Worm (Caenorhabditis elegans) whole organism, L4 larva: Measurements from ENCODE around the gene T23E7.2.
A peak's percentile ranks its signal among the peaks of the same experiment; 100 is the strongest.

ENCODE experiments used
- T20F7.1 ChIP-seq: fragments of 200-800 bp; sonication (Bioruptor generic); optimal IDR thresholded peaks from 2 replicates; lab custom pipeline; 2018; ENCODE audit warnings: mild to moderate bottlenecking, missing genetic modification characterization, missing compliant biosample characterization
- Y75B8A.6 ChIP-seq: fragments of 200-800 bp; sonication (Bioruptor generic); IDR thresholded peaks from 2 replicates; pipeline ENCODE4 v1.3.6; 2022; ENCODE audit warnings: missing genetic modification reagents, missing genetic modification characterization, missing compliant biosample characterization
- aha-1 ChIP-seq: fragments of 150-350 bp; peaks from one replicate; lab custom pipeline; 2014; ENCODE audit warnings: missing biosample characterization, missing genetic modification characterization
- arid-1 ChIP-seq: fragments of 200-800 bp; sonication (Bioruptor generic); conservative IDR thresholded peaks from 2 replicates; pipeline ENCODE4 v1.3.6; 2022; ENCODE audit warnings: missing genetic modification reagents, missing genetic modification characterization, missing compliant biosample characterization
- ceh-62 ChIP-seq: sonication (generic microtip); optimal IDR thresholded peaks from 2 replicates; lab custom pipeline; 2017; ENCODE audit warnings: missing biosample characterization, missing genetic modification characterization
- ceh-82 ChIP-seq: sonication (generic microtip); optimal IDR thresholded peaks from 2 replicates; lab custom pipeline; 2017; ENCODE audit warnings: missing biosample characterization, missing genetic modification characterization
- ces-1 ChIP-seq: fragments of 150-350 bp; sonication (generic microtip); optimal IDR thresholded peaks from 4 replicates; lab custom pipeline; 2014; ENCODE audit warnings: missing biosample characterization, missing genetic modification reagents, missing genetic modification characterization
- ctbp-1 ChIP-seq: fragments of 200-800 bp; sonication (Bioruptor generic); IDR thresholded peaks from 2 replicates; pipeline ENCODE4 v1.3.6; 2022; ENCODE audit warnings: missing genetic modification reagents, missing genetic modification characterization, missing compliant biosample characterization
- daf-16 ChIP-seq, 3 experiments: sonication (generic microtip); optimal IDR thresholded peaks; 2 replicates each; lab custom pipeline; 2016 to 2017; ENCODE audit warnings: missing genetic modification characterization in 3 of 3, missing genetic modification reagents in 3 of 3, mild to moderate bottlenecking in 2 of 3, missing compliant biosample characterization in 2 of 3, missing biosample characterization in 1 of 3, moderate library complexity in 1 of 3
- dmd-6 ChIP-seq: fragments of 200-800 bp; sonication (Bioruptor generic); IDR thresholded peaks from 2 replicates; pipeline ENCODE4 v1.3.6; 2022; ENCODE audit warnings: missing genetic modification reagents, missing genetic modification characterization, missing compliant biosample characterization
- dmd-9 ChIP-seq: fragments of 200-800 bp; sonication (Bioruptor generic); IDR thresholded peaks from 2 replicates; pipeline ENCODE4 v1.3.6; 2022; ENCODE audit warnings: missing genetic modification reagents, missing genetic modification characterization, missing compliant biosample characterization
- dve-1 ChIP-seq: sonication (generic microtip); optimal IDR thresholded peaks from 2 replicates; lab custom pipeline; 2017; ENCODE audit warnings: antibody characterized with exemption, mild to moderate bottlenecking, missing genetic modification characterization, missing compliant biosample characterization; ENCODE audit not compliant: insufficient read depth
- egl-43 ChIP-seq: fragments of 200-800 bp; sonication (Bioruptor generic); IDR thresholded peaks from 2 replicates; pipeline ENCODE4 v1.3.6; 2022; ENCODE audit warnings: missing genetic modification reagents, missing genetic modification characterization, missing compliant biosample characterization
- gei-8 ChIP-seq: fragments of 200-800 bp; sonication (Bioruptor generic); optimal IDR thresholded peaks from 2 replicates; lab custom pipeline; 2018; ENCODE audit warnings: mild to moderate bottlenecking, missing genetic modification characterization, missing compliant biosample characterization
- hlh-11 ChIP-seq: fragments of 200-800 bp; sonication (Bioruptor generic); optimal IDR thresholded peaks from 2 replicates; lab custom pipeline; 2018; ENCODE audit warnings: mild to moderate bottlenecking, missing genetic modification characterization, missing compliant biosample characterization
- hlh-30 ChIP-seq: sonication (generic microtip); optimal IDR thresholded peaks from 2 replicates; lab custom pipeline; 2017; ENCODE audit warnings: antibody characterized with exemption, mild to moderate bottlenecking, missing genetic modification characterization, missing compliant biosample characterization; ENCODE audit not compliant: insufficient read depth
- jun-1 ChIP-seq: fragments of 150-350 bp; optimal IDR thresholded peaks from 2 replicates; lab custom pipeline; 2014; ENCODE audit warnings: missing biosample characterization, missing genetic modification reagents, missing genetic modification characterization
- lin-29 ChIP-seq: fragments of 200-800 bp; sonication (Bioruptor generic); IDR thresholded peaks from 2 replicates; pipeline ENCODE4 v1.3.6; 2022; ENCODE audit warnings: missing genetic modification reagents, missing genetic modification characterization, missing compliant biosample characterization
- lin-38 ChIP-seq: fragments of 200-800 bp; sonication (Bioruptor generic); IDR thresholded peaks from 2 replicates; pipeline ENCODE4 v1.3.6; 2022; ENCODE audit warnings: missing genetic modification reagents, missing genetic modification characterization, missing compliant biosample characterization
- madf-5 ChIP-seq, 2 experiments: fragments of 200-800 bp; sonication (Bioruptor generic); IDR thresholded peaks; 2 replicates each; pipeline ENCODE4 v1.3.6; 2022; ENCODE audit warnings: missing compliant biosample characterization in 2 of 2, missing genetic modification characterization in 2 of 2
- mdl-1 ChIP-seq, 2 experiments: fragments of 150-350 bp in 1 of 2; sonication (generic microtip) in 1 of 2; optimal IDR thresholded peaks; 2 replicates each; lab custom pipeline; 2014 to 2017; ENCODE audit warnings: missing biosample characterization in 2 of 2, missing genetic modification characterization in 2 of 2
- mep-1 ChIP-seq: fragments of 150-350 bp; sonication (generic microtip); optimal IDR thresholded peaks from 3 replicates; lab custom pipeline; 2014; ENCODE audit warnings: missing biosample characterization, missing genetic modification characterization
- mes-2 ChIP-seq: sonication (generic microtip); optimal IDR thresholded peaks from 2 replicates; lab custom pipeline; 2016; ENCODE audit warnings: missing genotype, mild to moderate bottlenecking, missing genetic modification characterization, missing compliant biosample characterization; ENCODE audit not compliant: poor library complexity, severe bottlenecking
- nhr-11 ChIP-seq: fragments of 150-350 bp; optimal IDR thresholded peaks from 2 replicates; lab custom pipeline; 2014; ENCODE audit warnings: missing biosample characterization, missing genetic modification characterization
- nhr-111 ChIP-seq: fragments of 200-800 bp; sonication (Bioruptor generic); optimal IDR thresholded peaks from 2 replicates; lab custom pipeline; 2018; ENCODE audit warnings: mild to moderate bottlenecking, missing genetic modification characterization, missing compliant biosample characterization
- nhr-28 ChIP-seq: fragments of 150-350 bp; optimal IDR thresholded peaks from 2 replicates; lab custom pipeline; 2014; ENCODE audit warnings: missing biosample characterization, missing genetic modification characterization
- nhr-77 ChIP-seq: fragments of 150-350 bp; optimal IDR thresholded peaks from 2 replicates; lab custom pipeline; 2014; ENCODE audit warnings: missing biosample characterization, missing genetic modification characterization
- pqm-1 ChIP-seq: sonication (generic microtip); optimal IDR thresholded peaks from 2 replicates; lab custom pipeline; 2017; ENCODE audit warnings: missing biosample characterization, missing genetic modification characterization
- skn-1 ChIP-seq: fragments of 150-350 bp; optimal IDR thresholded peaks from 2 replicates; lab custom pipeline; 2014; ENCODE audit warnings: missing biosample characterization, missing genetic modification characterization
- tra-1 ChIP-seq: fragments of 200-800 bp; sonication (Bioruptor generic); IDR thresholded peaks from 2 replicates; pipeline ENCODE4 v1.3.6; 2022; ENCODE audit warnings: missing genetic modification reagents, missing genetic modification characterization, missing compliant biosample characterization
- zfp-3 ChIP-seq: fragments of 200-800 bp; sonication (Bioruptor generic); conservative IDR thresholded peaks from 2 replicates; pipeline ENCODE4 v1.3.6; 2022; ENCODE audit warnings: missing genetic modification reagents, missing genetic modification characterization, missing compliant biosample characterization

The T23E7.2 gene

DNA sequence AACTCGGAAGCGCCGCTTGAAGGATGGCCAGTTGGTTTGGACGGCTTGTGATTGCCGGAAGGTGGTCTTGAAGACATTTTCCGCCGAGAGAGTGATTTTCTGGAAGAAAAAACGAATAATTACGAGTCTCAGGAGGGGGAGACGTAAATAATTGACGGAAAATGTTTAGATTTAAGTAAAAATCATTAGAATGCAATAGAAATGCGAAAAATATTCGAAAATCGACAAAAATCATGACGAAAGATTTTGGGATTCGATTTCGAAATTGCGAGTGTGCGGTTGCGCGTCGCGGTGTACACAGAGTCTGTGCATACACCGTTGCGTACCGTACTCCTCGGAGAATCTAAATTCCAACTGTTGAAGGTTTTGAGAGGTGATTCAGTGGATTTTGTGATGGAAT, 40.8 kb downstream of the T23E7.2 start, which contains the start of gene H11L12.1 (continued):
- TF ChIP-seq aha-1 (no peak), lin-29 (GFP tag; lab: Robert Waterston, UW) (no peak)
- TF ChIP-seq, all 104 proteins: peak for 0

DNA sequence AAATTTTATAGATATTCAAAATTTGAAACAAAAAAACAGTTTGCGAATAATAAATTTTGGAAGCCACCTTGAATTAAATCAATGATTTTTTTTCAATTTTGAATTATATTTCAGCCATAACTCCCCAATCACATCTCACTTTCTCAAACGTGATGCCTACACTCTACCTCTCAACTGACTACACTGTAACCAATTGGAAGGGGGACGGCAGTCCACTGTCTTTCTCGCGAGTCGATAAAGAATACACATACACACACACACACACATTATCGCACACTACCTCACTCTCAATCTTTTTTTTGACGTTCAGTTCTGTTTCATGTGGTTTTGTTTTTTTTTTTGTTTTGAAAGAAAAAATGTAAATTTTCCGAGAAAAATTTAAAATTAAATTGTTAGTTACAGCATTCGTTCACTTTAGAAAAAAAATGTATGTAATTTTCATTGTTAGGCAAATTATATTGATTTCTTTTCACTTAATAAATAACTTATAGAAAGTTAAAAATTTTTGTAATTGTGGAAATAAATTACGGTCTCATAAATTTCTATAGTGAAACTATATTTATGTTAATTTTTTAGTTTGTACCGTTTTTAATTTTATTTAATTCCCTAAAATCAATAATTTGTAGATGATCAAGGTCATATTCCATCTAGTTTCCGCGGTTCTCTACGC, 43.6 kb downstream of the T23E7.2 start, which contains the start of gene cTel55X.1:
Gene cTel55X.1, plus strand, starts transcription at position 620 of the 670 bp plus-strand sequence.
- no peak for TF ChIP-seq arid-1 (GFP tag; lab: Robert Waterston, UW)
- TF ChIP-seq zfp-3 (GFP tag; lab: Robert Waterston, UW): no peak
- TF ChIP-seq egl-43 (GFP tag; lab: Robert Waterston, UW): no peak
- peak; percentile 77 for TF ChIP-seq nhr-28 (tag; lab: Kevin White, UChicago)
- TF ChIP-seq nhr-11 (tag; lab: Kevin White, UChicago): no peak
- TF ChIP-seq dve-1 (tag; lab: Kevin White, UChicago): peak; percentile 68
- TF ChIP-seq gei-8 (GFP tag; lab: Kevin White, UChicago): no peak
- peak; percentile 68 for TF ChIP-seq dmd-6 (GFP tag; lab: Robert Waterston, UW)
- no peak for TF ChIP-seq nhr-111 (GFP tag; lab: Kevin White, UChicago)
- peak; percentile 47 for TF ChIP-seq mes-2 (tag; lab: Kevin White, UChicago)
- TF ChIP-seq lin-38 (GFP tag; lab: Robert Waterston, UW): no peak
- TF ChIP-seq aha-1: peak; percentile 74
- TF ChIP-seq Y75B8A.6: no peak
- no peak for TF ChIP-seq ces-1
- TF ChIP-seq madf-5 (GFP tag; IDR thresholded peaks at IDR 0.05; lab: Robert Waterston, UW): no peak
- TF ChIP-seq hlh-30 (tag; lab: Kevin White, UChicago): peak; percentile 24
- no peak for TF ChIP-seq ctbp-1 (GFP tag; lab: Robert Waterston, UW)
- no peak for TF ChIP-seq skn-1
- peak; percentile 23 for TF ChIP-seq nhr-77 (tag; lab: Kevin White, UChicago)
- no peak for TF ChIP-seq dmd-9 (GFP tag; lab: Robert Waterston, UW)
- no peak for TF ChIP-seq jun-1 (tag; lab: Kevin White, UChicago)
- no peak for TF ChIP-seq ceh-82 (tag; lab: Kevin White, UChicago)
- TF ChIP-seq mdl-1 (tag; optimal IDR thresholded peaks at IDR 0.05; lab: Kevin White, UChicago): peak in 1 of 2 experiments; percentile 35
- peak; percentile 71 for TF ChIP-seq pqm-1 (tag; lab: Kevin White, UChicago)
- TF ChIP-seq tra-1 (GFP tag; lab: Robert Waterston, UW): no peak
- TF ChIP-seq mep-1 (tag; lab: Kevin White, UChicago): peak; percentile 16
- TF ChIP-seq daf-16 (GFP tag; optimal IDR thresholded peaks at IDR 0.05; lab: Kevin White, UChicago): no peak
- TF ChIP-seq daf-16 (tag; optimal IDR thresholded peaks at IDR 0.05; lab: Kevin White, UChicago): peak; percentile 53
- no peak for TF ChIP-seq ceh-62 (tag; lab: Kevin White, UChicago)
- no peak for TF ChIP-seq T20F7.1 (GFP tag; lab: Kevin White, UChicago)
- TF ChIP-seq hlh-11 (tag; lab: Kevin White, UChicago): peak; percentile 39
